Fruit fly (Drosophila melanogaster) whole organism, embryonic: ENCODE results near the gene CG11367.

Experiments
- CG6175 ChIP-seq: fragments of 200-800 bp; sonication (Bioruptor generic); IDR thresholded peaks from 3 replicates; pipeline ENCODE4 v1.3.6; 2022; ENCODE audit warnings: missing biosample characterization, missing genetic modification characterization
- CG9727 ChIP-seq: fragments of 200-800 bp; sonication (Bioruptor generic); optimal IDR thresholded peaks from 3 replicates; lab custom pipeline; 2017; ENCODE audit warnings: missing biosample characterization, mild to moderate bottlenecking, missing genetic modification characterization
- zf30C ChIP-seq: fragments of 200-800 bp; sonication (Bioruptor generic); optimal IDR thresholded peaks from 3 replicates; lab custom pipeline; 2018; ENCODE audit warnings: missing biosample characterization, mild to moderate bottlenecking, missing genetic modification characterization

- no peak for TF ChIP-seq CG6175 (GFP tag; lab: Robert Waterston, UW)
- TF ChIP-seq zf30C (GFP tag; lab: Kevin White, UChicago): no peak
- TF ChIP-seq CG9727: no peak
Measured at dm6 chr3L:22695653-22696052, 32.3 kb upstream of the CG11367 start, which contains the start of gene CG14452.
